Worm (Caenorhabditis elegans) whole organism, L3 larva: ENCODE results near the gene srv-8.
A peak's percentile ranks its signal among the peaks of the same experiment; 100 is the strongest.

Source experiments
- R02D3.7 ChIP-seq: fragments of 150-350 bp; optimal IDR thresholded peaks from 2 replicates; lab custom pipeline; 2014; ENCODE audit warnings: missing biosample characterization, missing genetic modification characterization
- aly-2 ChIP-seq: fragments of 150-350 bp; optimal IDR thresholded peaks from 2 replicates; lab custom pipeline; 2014; ENCODE audit warnings: missing biosample characterization, missing genetic modification characterization
- ama-1 ChIP-seq: fragments of 150-350 bp; optimal IDR thresholded peaks from 2 replicates; lab custom pipeline; 2018
- ceh-16 ChIP-seq: sonication (generic microtip); optimal IDR thresholded peaks from 2 replicates; lab custom pipeline; 2017; ENCODE audit warnings: missing biosample characterization, missing genetic modification characterization
- daf-12 ChIP-seq: fragments of 150-350 bp; optimal IDR thresholded peaks from 2 replicates; lab custom pipeline; 2014; ENCODE audit warnings: missing biosample characterization, missing genetic modification reagents, missing genetic modification characterization
- egl-5 ChIP-seq: fragments of 150-350 bp; optimal IDR thresholded peaks from 2 replicates; lab custom pipeline; 2017; ENCODE audit warnings: missing biosample characterization, missing genetic modification reagents, missing genetic modification characterization, inconsistent platforms
- elt-1 ChIP-seq: fragments of 150-350 bp; optimal IDR thresholded peaks from 2 replicates; lab custom pipeline; 2014; ENCODE audit warnings: missing biosample characterization, missing genetic modification characterization
- elt-2 ChIP-seq: sonication (generic microtip); optimal IDR thresholded peaks from 2 replicates; lab custom pipeline; 2016; ENCODE audit warnings: missing genetic modification reagents, mild to moderate bottlenecking, missing genetic modification characterization, missing compliant biosample characterization
- elt-3 ChIP-seq, 3 experiments: fragments of 150-350 bp in 1 of 3; sonication (generic microtip) in 2 of 3; optimal IDR thresholded peaks; 2 replicates in 2 of 3; 4 replicates in 1 of 3; lab custom pipeline; 2014 to 2017; ENCODE audit warnings: missing biosample characterization in 3 of 3, missing genetic modification characterization in 3 of 3
- eor-1 ChIP-seq, 2 experiments: fragments of 150-350 bp; optimal IDR thresholded peaks; 2 replicates each; lab custom pipeline; 2014 to 2018; ENCODE audit warnings: missing biosample characterization in 2 of 2, missing genetic modification characterization in 2 of 2
- fkh-2 ChIP-seq: fragments of 150-350 bp; optimal IDR thresholded peaks from 2 replicates; lab custom pipeline; 2014; ENCODE audit warnings: missing biosample characterization, missing genetic modification reagents, missing genetic modification characterization
- fos-1 ChIP-seq: fragments of 150-350 bp; optimal IDR thresholded peaks from 2 replicates; lab custom pipeline; 2014; ENCODE audit warnings: missing biosample characterization, missing genetic modification characterization
- jun-1 ChIP-seq: fragments of 150-350 bp; optimal IDR thresholded peaks from 2 replicates; lab custom pipeline; 2014; ENCODE audit warnings: missing biosample characterization, missing genetic modification reagents, missing genetic modification characterization
- lin-15B ChIP-seq: fragments of 150-350 bp; optimal IDR thresholded peaks from 2 replicates; lab custom pipeline; 2014; ENCODE audit warnings: missing biosample characterization, missing genetic modification characterization
- lsy-12 ChIP-seq: sonication (generic microtip); optimal IDR thresholded peaks from 2 replicates; lab custom pipeline; 2016; ENCODE audit warnings: mild to moderate bottlenecking, missing genetic modification characterization, missing compliant biosample characterization
- nfya-1 ChIP-seq: sonication (generic microtip); optimal IDR thresholded peaks from 2 replicates; lab custom pipeline; 2017; ENCODE audit warnings: missing genetic modification characterization, mild to moderate bottlenecking, missing compliant biosample characterization, antibody characterized with exemption, moderate library complexity; ENCODE audit not compliant: insufficient read depth
- nhr-11 ChIP-seq: fragments of 150-350 bp; optimal IDR thresholded peaks from 2 replicates; lab custom pipeline; 2014; ENCODE audit warnings: missing biosample characterization, missing genetic modification characterization
- nhr-12 ChIP-seq: fragments of 150-350 bp; optimal IDR thresholded peaks from 2 replicates; lab custom pipeline; 2014; ENCODE audit warnings: missing biosample characterization, missing genetic modification characterization
- nhr-23 ChIP-seq: fragments of 150-350 bp; optimal IDR thresholded peaks from 2 replicates; lab custom pipeline; 2014; ENCODE audit warnings: missing biosample characterization, missing genetic modification reagents, missing genetic modification characterization
- nhr-237 ChIP-seq: fragments of 150-350 bp; optimal IDR thresholded peaks from 2 replicates; lab custom pipeline; 2014; ENCODE audit warnings: missing biosample characterization, missing genetic modification characterization
- nhr-25 ChIP-seq: sonication (generic microtip); optimal IDR thresholded peaks from 2 replicates; lab custom pipeline; 2017; ENCODE audit warnings: missing biosample characterization, missing genetic modification characterization
- nhr-43 ChIP-seq: sonication (generic microtip); optimal IDR thresholded peaks from 2 replicates; lab custom pipeline; 2016; ENCODE audit warnings: mild to moderate bottlenecking, missing genetic modification characterization, missing compliant biosample characterization; ENCODE audit not compliant: poor library complexity, severe bottlenecking
- nhr-67 ChIP-seq: fragments of 150-350 bp; optimal IDR thresholded peaks from 2 replicates; lab custom pipeline; 2014; ENCODE audit warnings: missing biosample characterization, missing genetic modification characterization
- nhr-76 ChIP-seq: fragments of 150-350 bp; sonication (generic microtip); optimal IDR thresholded peaks from 5 replicates; lab custom pipeline; 2014; ENCODE audit warnings: missing biosample characterization, missing genetic modification characterization
- nhr-77 ChIP-seq: fragments of 150-350 bp; optimal IDR thresholded peaks from 2 replicates; lab custom pipeline; 2014; ENCODE audit warnings: missing biosample characterization, missing genetic modification characterization
- pha-4 ChIP-seq: fragments of 150-350 bp; optimal IDR thresholded peaks from 2 replicates; lab custom pipeline; 2014; ENCODE audit warnings: missing biosample characterization, missing genetic modification reagents, missing genetic modification characterization
- unc-62 ChIP-seq: fragments of 150-350 bp; sonication (generic microtip); optimal IDR thresholded peaks from 4 replicates; lab custom pipeline; 2014; ENCODE audit warnings: missing biosample characterization, missing genetic modification reagents, missing genetic modification characterization
- zag-1 ChIP-seq: fragments of 150-350 bp; optimal IDR thresholded peaks from 2 replicates; lab custom pipeline; 2014; ENCODE audit warnings: missing biosample characterization, missing genetic modification characterization
- ztf-11 ChIP-seq: fragments of 150-350 bp; optimal IDR thresholded peaks from 2 replicates; lab custom pipeline; 2014; ENCODE audit warnings: missing biosample characterization, missing genetic modification characterization

srv-8 gene

ce11 chrV:13414585-13414984 lies 6.0 kb downstream of the srv-8 start, which contains the start of gene cut-2:
Gene cut-2, plus strand, starts transcription at chrV:13414949.
- TF ChIP-seq nhr-25 (tag; lab: Kevin White, UChicago) (peak; percentile 10), ztf-11 (tag; lab: Kevin White, UChicago) (no peak)

DNA sequence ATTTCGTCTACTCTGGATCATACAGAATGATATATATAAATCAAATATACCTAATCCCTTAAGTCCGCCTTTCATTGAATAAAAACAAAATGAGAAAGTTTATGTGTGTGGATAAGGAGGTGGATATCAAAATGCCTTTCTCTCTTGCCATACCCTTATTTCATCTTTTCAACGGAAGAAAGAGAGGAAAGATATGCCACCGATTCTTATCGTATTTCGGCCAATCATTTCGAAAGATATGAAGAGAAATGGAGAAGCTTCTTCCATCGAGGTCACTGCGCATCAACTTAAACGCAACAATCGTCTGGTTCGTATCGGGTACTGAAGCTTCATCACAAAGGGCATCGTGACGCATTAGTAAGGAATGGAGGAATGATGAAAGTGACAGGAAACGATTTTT lies 7.2 kb downstream of the srv-8 start:
- TF ChIP-seq nhr-23 (tag; lab: Kevin White, UChicago) (peak; percentile 31), fos-1 (peak; percentile 24), elt-3 (tag; optimal IDR thresholded peaks at IDR 0.05; lab: Kevin White, UChicago) (peak in 1 of 3 experiments; percentile 37), elt-1 (tag; lab: Kevin White, UChicago) (no peak), nhr-25 (tag; lab: Kevin White, UChicago) (peak; percentile 88), zag-1 (tag; lab: Kevin White, UChicago) (no peak)
- TF ChIP-seq, all 47 proteins: peak for 4

DNA sequence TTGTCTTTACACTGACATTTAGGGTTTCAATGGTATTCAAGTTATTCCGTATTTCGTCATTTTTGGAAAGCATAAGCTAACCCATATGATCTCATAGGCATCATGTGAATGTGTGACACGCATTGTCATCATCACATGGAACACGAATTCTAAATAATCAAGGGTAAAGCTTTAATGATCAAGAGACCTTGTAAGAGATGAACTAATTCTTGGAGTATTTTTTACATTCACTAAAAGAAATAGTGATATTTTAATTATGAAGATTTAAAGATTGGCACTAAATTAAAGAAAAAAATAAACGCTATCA lies 8.6 kb downstream of the srv-8 start:
- no peak for TF ChIP-seq nhr-12 (tag; lab: Kevin White, UChicago)
- no peak for TF ChIP-seq nfya-1 (tag; lab: Kevin White, UChicago)
- no peak for TF ChIP-seq daf-12 (tag; lab: Kevin White, UChicago)
- TF ChIP-seq lin-15B (tag; lab: Kevin White, UChicago): no peak
- TF ChIP-seq nhr-237 (tag; lab: Kevin White, UChicago): no peak
- no peak for TF ChIP-seq lsy-12 (tag; lab: Kevin White, UChicago)
- no peak for TF ChIP-seq nhr-43 (tag; lab: Kevin White, UChicago)
- TF ChIP-seq ztf-11 (tag; lab: Kevin White, UChicago): no peak
- TF ChIP-seq nhr-76: no peak
- TF ChIP-seq elt-1 (tag; lab: Kevin White, UChicago): no peak
- no peak for TF ChIP-seq unc-62
- TF ChIP-seq egl-5 (tag; lab: Kevin White, UChicago): no peak
- no peak for TF ChIP-seq nhr-11 (tag; lab: Kevin White, UChicago)
- no peak for TF ChIP-seq fkh-2 (tag; lab: Kevin White, UChicago)
- no peak for TF ChIP-seq R02D3.7
- TF ChIP-seq jun-1 (tag; lab: Kevin White, UChicago): no peak
- TF ChIP-seq elt-2: no peak
- TF ChIP-seq, all 47 proteins: peak for 0

DNA sequence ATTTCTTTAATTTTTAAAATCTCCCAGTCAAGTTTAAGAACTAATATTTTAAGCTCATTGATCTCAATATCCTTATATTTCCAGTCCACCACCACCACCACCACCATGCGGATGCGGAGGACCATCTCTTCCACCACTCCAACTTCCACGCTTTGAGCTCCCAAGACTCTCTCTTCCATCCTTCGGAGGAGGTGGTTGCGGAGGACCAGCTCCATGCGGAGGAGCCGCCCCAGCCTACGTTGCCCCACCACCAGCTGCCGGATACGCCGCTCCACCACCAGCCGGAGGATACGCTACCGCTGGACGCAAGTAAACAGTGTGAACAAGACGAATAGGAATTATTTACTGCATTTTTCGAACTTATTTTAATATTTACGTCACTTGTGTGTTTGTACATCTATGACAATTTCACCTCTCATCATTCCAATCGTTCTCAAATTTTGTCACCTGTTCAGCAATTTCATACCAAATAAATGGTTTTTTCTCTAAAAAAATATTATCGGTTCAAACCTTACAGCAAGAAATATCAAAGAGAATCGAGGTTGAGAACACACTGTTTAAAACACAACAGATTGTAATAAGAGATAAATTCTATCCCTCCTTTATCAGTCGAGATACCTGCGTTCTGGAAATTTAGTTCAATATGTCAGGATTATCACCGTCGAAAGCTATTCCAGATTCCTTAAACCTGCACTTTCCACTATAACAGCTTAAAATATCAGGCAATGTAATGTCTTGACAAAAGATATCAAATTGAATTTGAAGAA lies 9.1 kb downstream of the srv-8 start:
- TF ChIP-seq nhr-43 (tag; lab: Kevin White, UChicago) (peak; percentile 29), nhr-25 (tag; lab: Kevin White, UChicago) (peak; percentile 86), nhr-67 (tag; lab: Kevin White, UChicago) (no peak), nhr-237 (tag; lab: Kevin White, UChicago) (no peak), nhr-77 (tag; lab: Kevin White, UChicago) (peak; percentile 38), elt-1 (tag; lab: Kevin White, UChicago) (no peak), elt-3 (tag; optimal IDR thresholded peaks at IDR 0.05; lab: Kevin White, UChicago) (peak in 1 of 3 experiments; percentile 41), nhr-12 (tag; lab: Kevin White, UChicago) (no peak), unc-62 (no peak), nfya-1 (tag; lab: Kevin White, UChicago) (no peak), eor-1 (tag; optimal IDR thresholded peaks at IDR 0.05; lab: Kevin White, UChicago) (no peak), R02D3.7 (no peak), ama-1 (lab: Kevin White, UChicago) (peak; percentile 81)
- TF ChIP-seq, all 47 proteins: peak for 5

DNA sequence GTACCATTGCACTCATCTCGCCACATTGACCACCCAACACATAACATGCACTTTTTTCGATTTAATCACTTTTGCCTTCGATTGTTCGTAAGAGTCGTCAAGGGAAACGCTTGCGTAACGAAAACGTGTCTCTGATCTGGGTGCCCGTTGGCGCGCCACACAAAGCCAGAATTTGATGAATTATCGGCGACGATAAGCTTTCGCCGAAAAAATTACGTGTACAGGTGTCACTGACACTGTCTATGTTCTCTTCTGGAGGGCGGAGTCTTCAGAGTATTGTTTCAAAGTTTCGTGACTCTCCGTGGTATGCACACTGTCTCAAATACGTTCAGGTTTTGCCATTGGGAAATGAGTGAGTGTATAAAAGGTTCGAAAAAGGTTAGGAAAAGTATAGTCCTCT lies 9.9 kb downstream of the srv-8 start, which contains the start of gene F53F1.4:
TSS of gene F53F1.4 (plus strand) at position 390 of the 400 bp plus-strand sequence.
- no peak for TF ChIP-seq nhr-11 (tag; lab: Kevin White, UChicago)
- peak; percentile 69 for TF ChIP-seq nhr-25 (tag; lab: Kevin White, UChicago)

DNA sequence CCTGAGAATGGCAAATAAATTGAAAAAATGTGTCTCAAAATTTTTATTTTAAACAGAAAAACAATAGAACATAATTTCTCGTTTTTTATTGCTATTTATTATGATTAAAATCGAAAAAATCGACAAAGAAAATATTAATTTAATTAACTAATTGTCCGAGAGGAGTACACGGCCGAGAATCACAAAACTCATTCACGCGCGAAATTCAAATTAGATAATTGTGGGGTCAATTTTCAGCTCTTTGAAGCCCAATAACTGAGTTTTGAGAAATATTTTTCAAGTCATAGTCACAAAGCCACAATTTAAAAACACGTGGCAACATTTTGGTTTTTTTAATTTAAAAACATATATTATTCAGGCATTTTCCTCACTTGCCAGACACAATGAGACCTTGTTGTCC lies 11.5 kb downstream of the srv-8 start:
- TF ChIP-seq nhr-43 (tag; lab: Kevin White, UChicago) (peak; percentile 23), aly-2 (no peak), pha-4 (peak; percentile 41), nhr-23 (tag; lab: Kevin White, UChicago) (peak; percentile 8), ceh-16 (no peak), nhr-77 (tag; lab: Kevin White, UChicago) (no peak)
